Fruit fly (Drosophila melanogaster) whole organism, prepupa: ENCODE results near the gene CG1116.

Experiments
- Ets21C ChIP-seq: fragments of 200-800 bp; sonication (Bioruptor generic); optimal IDR thresholded peaks from 3 replicates; lab custom pipeline; 2016; ENCODE audit warnings: missing biosample characterization, missing genetic modification characterization
- Gug ChIP-seq: fragments of 200-800 bp; sonication (Bioruptor generic); IDR thresholded peaks from 2 replicates; pipeline ENCODE4 v1.3.6; 2022; ENCODE audit warnings: missing biosample characterization, missing genetic modification characterization
- OdsH ChIP-seq: fragments of 200-800 bp; sonication (Bioruptor generic); optimal IDR thresholded peaks from 3 replicates; lab custom pipeline; 2016; ENCODE audit warnings: missing biosample characterization, missing genetic modification characterization
- Sox15 ChIP-seq: fragments of 200-800 bp; sonication (Bioruptor generic); optimal IDR thresholded peaks from 3 replicates; lab custom pipeline; 2016; ENCODE audit warnings: missing biosample characterization, missing genetic modification characterization
- cyc ChIP-seq: fragments of 200-800 bp; sonication (Bioruptor generic); optimal IDR thresholded peaks from 3 replicates; lab custom pipeline; 2016; ENCODE audit warnings: missing biosample characterization, missing genetic modification characterization
- vri ChIP-seq: fragments of 200-800 bp; sonication (Bioruptor generic); optimal IDR thresholded peaks from 3 replicates; lab custom pipeline; 2016; ENCODE audit warnings: missing biosample characterization, mild to moderate bottlenecking, missing genetic modification characterization

DNA sequence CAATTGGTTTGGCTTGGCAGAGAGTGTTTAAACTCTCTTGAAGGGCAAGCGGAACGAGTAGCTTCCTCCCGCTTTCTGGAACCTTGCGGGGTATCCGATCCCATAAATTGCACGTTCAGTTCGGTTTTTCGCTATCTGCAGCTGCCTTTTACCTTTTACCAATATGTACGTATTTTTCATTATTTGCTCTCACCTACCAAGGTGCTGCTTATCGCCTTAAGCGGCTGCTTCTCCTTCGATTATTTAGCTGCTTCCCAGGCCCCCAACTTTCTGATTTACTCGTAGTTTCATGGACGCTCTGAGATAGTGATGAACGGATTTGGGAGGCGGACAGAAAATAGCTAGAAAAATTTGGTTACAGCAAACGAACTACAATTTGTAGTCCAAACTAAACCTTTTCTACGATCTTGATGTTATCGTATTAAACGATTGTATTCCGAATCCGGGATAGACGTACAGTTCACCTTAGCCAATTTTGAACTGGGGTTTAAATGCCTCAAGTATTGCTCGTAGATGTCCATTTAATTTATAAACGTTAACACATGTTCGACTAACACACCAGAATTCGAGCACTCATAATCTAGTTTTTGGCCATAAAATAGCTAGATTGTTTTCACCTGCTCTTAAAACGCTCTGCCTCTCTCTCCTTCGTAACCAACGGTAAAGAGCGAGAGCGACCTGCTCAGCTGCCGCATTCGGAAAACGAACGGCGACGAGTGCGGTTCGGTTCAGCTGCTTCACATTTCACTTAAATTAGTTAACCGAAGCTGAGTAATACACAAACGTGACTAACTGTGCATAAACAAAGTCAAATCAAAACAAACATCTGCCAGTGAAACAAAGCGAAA, 45.0 kb downstream of the CG1116 start:
- TF ChIP-seq vri (GFP tag; lab: Kevin White, UChicago) (peak; percentile 72), OdsH (GFP tag; lab: Kevin White, UChicago) (peak; percentile 47), Gug (GFP tag; lab: Robert Waterston, UW) (no peak), Sox15 (peak; percentile 4), cyc (peak; percentile 13), Ets21C (GFP tag; lab: Kevin White, UChicago) (peak; percentile 44)
